Worm (Caenorhabditis elegans): ENCODE results near the gene cutl-1.

DNA sequence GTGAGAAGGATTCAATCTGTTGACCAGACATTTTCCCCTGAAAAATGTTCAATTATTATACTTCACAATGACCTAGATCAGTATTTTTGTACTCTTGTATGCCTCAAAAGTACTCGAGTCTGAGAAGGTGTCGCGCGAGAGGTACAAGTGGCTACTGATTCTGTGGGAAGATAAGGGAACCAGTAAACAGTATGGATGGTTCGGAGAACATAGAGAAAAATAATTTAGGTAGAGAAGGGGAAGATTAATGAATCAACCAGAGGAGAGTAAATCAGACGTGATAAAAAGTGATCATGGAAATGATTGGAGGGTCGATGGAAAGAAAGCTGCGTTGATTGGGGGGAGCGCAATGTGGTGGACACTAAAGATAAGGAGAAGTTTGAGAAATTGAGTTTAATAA lies 16.5 kb downstream of the cutl-1 start:
- TF ChIP-seq gmeb-1 (tag; optimal IDR thresholded peaks at IDR 0.05) (no peak), ceh-16 (tag; optimal IDR thresholded peaks at IDR 0.05) (peak; percentile 68), lin-11 (tag; optimal IDR thresholded peaks at IDR 0.05) (no peak), egl-27 (tag; optimal IDR thresholded peaks at IDR 0.05) (peak; percentile 67), ztf-11 (tag; optimal IDR thresholded peaks at IDR 0.05) (no peak), nhr-11 (tag; optimal IDR thresholded peaks at IDR 0.05) (no peak), nhr-77 (tag; optimal IDR thresholded peaks at IDR 0.05) (no peak), R02D3.7 (tag; optimal IDR thresholded peaks at IDR 0.05) (no peak), lsy-2 (tag; optimal IDR thresholded peaks at IDR 0.05) (peak in 1 of 2 experiments; percentile 2)

Data from whole organism, L2 larva.